Fruit fly (Drosophila melanogaster) whole organism, embryonic: ENCODE results near the gene CG13097.

Experiments
- Blimp-1 ChIP-seq: fragments of 200-800 bp; sonication (Bioruptor generic); optimal IDR thresholded peaks from 3 replicates; lab custom pipeline; 2018; ENCODE audit warnings: missing biosample characterization, missing genetic modification characterization, mild to moderate bottlenecking, moderate library complexity, missing genetic modification reagents
- CG12942 ChIP-seq: fragments of 200-800 bp; sonication (Bioruptor generic); optimal IDR thresholded peaks from 3 replicates; lab custom pipeline; 2016; ENCODE audit warnings: missing biosample characterization, missing genetic modification characterization
- CG2129 ChIP-seq: fragments of 200-800 bp; sonication (Bioruptor generic); IDR thresholded peaks from 2 replicates; pipeline ENCODE4 v1.3.6; 2022; ENCODE audit warnings: missing biosample characterization, missing genetic modification characterization; ENCODE audit not compliant: partially characterized antibody
- CG4730 ChIP-seq: fragments of 200-800 bp; sonication (Bioruptor generic); IDR thresholded peaks from 2 replicates; pipeline ENCODE4 v1.3.6; 2022; ENCODE audit warnings: missing biosample characterization, missing genetic modification characterization
- CG7987 ChIP-seq: fragments of 200-800 bp; sonication (Bioruptor generic); optimal IDR thresholded peaks from 2 replicates; lab custom pipeline; 2018; ENCODE audit warnings: missing biosample characterization, mild to moderate bottlenecking, missing genetic modification characterization, moderate library complexity
- CG8765 ChIP-seq: fragments of 200-800 bp; sonication (Bioruptor generic); IDR thresholded peaks from 2 replicates; pipeline ENCODE4 v1.3.6; 2022; ENCODE audit warnings: missing biosample characterization, missing genetic modification characterization
- Lpt ChIP-seq: fragments of >200 bp; optimal IDR thresholded peaks from 2 replicates; lab custom pipeline; 2018; ENCODE audit warnings: missing biosample characterization, missing genetic modification characterization
- Oli ChIP-seq: fragments of 200-800 bp; sonication (Bioruptor generic); optimal IDR thresholded peaks from 2 replicates; lab custom pipeline; 2018; ENCODE audit warnings: missing biosample characterization, mild to moderate bottlenecking, missing genetic modification characterization, moderate library complexity
- Trl ChIP-seq, 3 experiments: fragments of >200 bp in 2 of 3; fragments of 200-800 bp in 1 of 3; sonication (Bioruptor generic) in 1 of 3; optimal IDR thresholded peaks; 2 replicates in 1 of 3; 3 replicates in 2 of 3; lab custom pipeline; 2016 to 2017; ENCODE audit warnings: missing biosample characterization in 1 of 3, missing genetic modification characterization in 1 of 3
- cato ChIP-seq: fragments of 200-800 bp; sonication (Bioruptor generic); optimal IDR thresholded peaks from 2 replicates; lab custom pipeline; 2016; ENCODE audit warnings: missing biosample characterization, missing genetic modification characterization, borderline replicate concordance
- kay ChIP-seq: fragments of 200-800 bp; sonication (Bioruptor generic); optimal IDR thresholded peaks from 2 replicates; lab custom pipeline; 2016; ENCODE audit warnings: missing biosample characterization, missing genetic modification characterization
- knrl ChIP-seq: fragments of 200-800 bp; sonication (Bioruptor generic); IDR thresholded peaks from 3 replicates; pipeline ENCODE4 v1.3.6; 2022; ENCODE audit warnings: missing biosample characterization, missing genetic modification characterization; ENCODE audit not compliant: partially characterized antibody

DNA sequence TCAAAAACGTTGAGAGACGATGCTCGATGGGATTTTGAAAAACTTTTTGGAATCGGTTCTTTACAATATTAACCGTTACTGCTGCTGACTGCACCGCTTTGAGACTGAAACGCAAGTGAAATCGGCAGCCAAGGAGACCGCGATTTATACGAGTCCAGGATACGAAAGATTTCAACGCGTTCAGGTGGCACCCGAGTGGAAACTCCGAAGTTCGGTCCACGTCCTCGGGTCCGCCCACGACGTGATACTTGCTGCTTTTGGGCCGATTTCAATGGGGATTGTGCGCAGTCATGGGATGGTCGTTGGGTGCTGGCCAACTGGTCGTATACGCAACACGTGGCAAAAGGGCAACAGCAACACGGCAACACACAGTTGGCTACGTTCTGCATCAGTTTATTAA, 7.9 kb downstream of the CG13097 start, which contains the start of gene Dh31:
- TF ChIP-seq knrl (GFP tag; lab: Robert Waterston, UW) (no peak), kay (no peak), Blimp-1 (GFP tag; lab: Kevin White, UChicago) (no peak), Trl (optimal IDR thresholded peaks at IDR 0.05; lab: Kevin White, UChicago) (no peak), Trl (GFP tag; optimal IDR thresholded peaks at IDR 0.05; lab: Kevin White, UChicago) (no peak), CG8765 (GFP tag; lab: Robert Waterston, UW) (no peak), CG7987 (no peak), CG2129 (GFP tag; lab: Robert Waterston, UW) (no peak), cato (GFP tag; lab: Kevin White, UChicago) (no peak), CG12942 (GFP tag; lab: Kevin White, UChicago) (no peak), Oli (tag; lab: Kevin White, UChicago) (no peak), Lpt (no peak), CG4730 (GFP tag; lab: Robert Waterston, UW) (no peak)
